Worm (Caenorhabditis elegans) whole organism, L3 larva: ENCODE measurements around the gene F41E6.5.

Experiments
- R02D3.7 ChIP-seq: fragments of 150-350 bp; optimal IDR thresholded peaks from 2 replicates; lab custom pipeline; 2014; ENCODE audit warnings: missing biosample characterization, missing genetic modification characterization
- ZK546.5 ChIP-seq: sonication (generic microtip); optimal IDR thresholded peaks from 2 replicates; lab custom pipeline; 2017; ENCODE audit warnings: missing biosample characterization, missing genetic modification characterization
- aly-2 ChIP-seq: fragments of 150-350 bp; optimal IDR thresholded peaks from 2 replicates; lab custom pipeline; 2014; ENCODE audit warnings: missing biosample characterization, missing genetic modification characterization
- ama-1 ChIP-seq: fragments of 150-350 bp; optimal IDR thresholded peaks from 2 replicates; lab custom pipeline; 2018
- ceh-16 ChIP-seq: sonication (generic microtip); optimal IDR thresholded peaks from 2 replicates; lab custom pipeline; 2017; ENCODE audit warnings: missing biosample characterization, missing genetic modification characterization
- ceh-28 ChIP-seq: fragments of 150-350 bp; optimal IDR thresholded peaks from 2 replicates; lab custom pipeline; 2014; ENCODE audit warnings: missing biosample characterization, missing genetic modification reagents, missing genetic modification characterization
- ceh-82 ChIP-seq: fragments of 150-350 bp; optimal IDR thresholded peaks from 2 replicates; lab custom pipeline; 2014; ENCODE audit warnings: missing biosample characterization, missing genetic modification characterization
- ceh-9 ChIP-seq: sonication (generic microtip); optimal IDR thresholded peaks from 2 replicates; lab custom pipeline; 2018; ENCODE audit warnings: missing biosample characterization, missing genetic modification characterization
- daf-12 ChIP-seq: fragments of 150-350 bp; optimal IDR thresholded peaks from 2 replicates; lab custom pipeline; 2014; ENCODE audit warnings: missing biosample characterization, missing genetic modification reagents, missing genetic modification characterization
- egl-27 ChIP-seq: sonication (generic microtip); optimal IDR thresholded peaks from 4 replicates; lab custom pipeline; 2017; ENCODE audit warnings: missing biosample characterization, missing genetic modification reagents, missing genetic modification characterization
- egl-5 ChIP-seq: fragments of 150-350 bp; optimal IDR thresholded peaks from 2 replicates; lab custom pipeline; 2017; ENCODE audit warnings: missing biosample characterization, missing genetic modification reagents, missing genetic modification characterization, inconsistent platforms
- elt-1 ChIP-seq: fragments of 150-350 bp; optimal IDR thresholded peaks from 2 replicates; lab custom pipeline; 2014; ENCODE audit warnings: missing biosample characterization, missing genetic modification characterization
- elt-2 ChIP-seq: sonication (generic microtip); optimal IDR thresholded peaks from 2 replicates; lab custom pipeline; 2016; ENCODE audit warnings: missing genetic modification reagents, mild to moderate bottlenecking, missing genetic modification characterization, missing compliant biosample characterization
- elt-3 ChIP-seq, 3 experiments: fragments of 150-350 bp in 1 of 3; sonication (generic microtip) in 2 of 3; optimal IDR thresholded peaks; 2 replicates in 2 of 3; 4 replicates in 1 of 3; lab custom pipeline; 2014 to 2017; ENCODE audit warnings: missing biosample characterization in 3 of 3, missing genetic modification characterization in 3 of 3
- eor-1 ChIP-seq, 2 experiments: fragments of 150-350 bp; optimal IDR thresholded peaks; 2 replicates each; lab custom pipeline; 2014 to 2018; ENCODE audit warnings: missing biosample characterization in 2 of 2, missing genetic modification characterization in 2 of 2
- fkh-10 ChIP-seq: sonication (generic microtip); optimal IDR thresholded peaks from 2 replicates; lab custom pipeline; 2017; ENCODE audit warnings: missing biosample characterization, missing genetic modification reagents, missing genetic modification characterization
- fkh-2 ChIP-seq: fragments of 150-350 bp; optimal IDR thresholded peaks from 2 replicates; lab custom pipeline; 2014; ENCODE audit warnings: missing biosample characterization, missing genetic modification reagents, missing genetic modification characterization
- fos-1 ChIP-seq: fragments of 150-350 bp; optimal IDR thresholded peaks from 2 replicates; lab custom pipeline; 2014; ENCODE audit warnings: missing biosample characterization, missing genetic modification characterization
- hmg-11 ChIP-seq: sonication (generic microtip); optimal IDR thresholded peaks from 2 replicates; lab custom pipeline; 2016; ENCODE audit warnings: missing genetic modification characterization, missing compliant biosample characterization
- jun-1 ChIP-seq: fragments of 150-350 bp; optimal IDR thresholded peaks from 2 replicates; lab custom pipeline; 2014; ENCODE audit warnings: missing biosample characterization, missing genetic modification reagents, missing genetic modification characterization
- lin-15B ChIP-seq: fragments of 150-350 bp; optimal IDR thresholded peaks from 2 replicates; lab custom pipeline; 2014; ENCODE audit warnings: missing biosample characterization, missing genetic modification characterization
- lin-39 ChIP-seq: fragments of 150-350 bp; optimal IDR thresholded peaks from 2 replicates; lab custom pipeline; 2018; ENCODE audit warnings: missing biosample characterization, missing genetic modification reagents, missing genetic modification characterization
- lsy-12 ChIP-seq: sonication (generic microtip); optimal IDR thresholded peaks from 2 replicates; lab custom pipeline; 2016; ENCODE audit warnings: mild to moderate bottlenecking, missing genetic modification characterization, missing compliant biosample characterization
- mdl-1 ChIP-seq: fragments of 150-350 bp; optimal IDR thresholded peaks from 2 replicates; lab custom pipeline; 2014; ENCODE audit warnings: missing biosample characterization, missing genetic modification characterization
- mml-1 ChIP-seq: fragments of 150-350 bp; sonication (generic microtip); optimal IDR thresholded peaks from 3 replicates; lab custom pipeline; 2014; ENCODE audit warnings: missing biosample characterization, missing genetic modification characterization
- nfya-1 ChIP-seq: sonication (generic microtip); optimal IDR thresholded peaks from 2 replicates; lab custom pipeline; 2017; ENCODE audit warnings: missing genetic modification characterization, mild to moderate bottlenecking, missing compliant biosample characterization, antibody characterized with exemption, moderate library complexity; ENCODE audit not compliant: insufficient read depth
- nhr-11 ChIP-seq: fragments of 150-350 bp; optimal IDR thresholded peaks from 2 replicates; lab custom pipeline; 2014; ENCODE audit warnings: missing biosample characterization, missing genetic modification characterization
- nhr-12 ChIP-seq: fragments of 150-350 bp; optimal IDR thresholded peaks from 2 replicates; lab custom pipeline; 2014; ENCODE audit warnings: missing biosample characterization, missing genetic modification characterization
- nhr-23 ChIP-seq: fragments of 150-350 bp; optimal IDR thresholded peaks from 2 replicates; lab custom pipeline; 2014; ENCODE audit warnings: missing biosample characterization, missing genetic modification reagents, missing genetic modification characterization
- nhr-237 ChIP-seq: fragments of 150-350 bp; optimal IDR thresholded peaks from 2 replicates; lab custom pipeline; 2014; ENCODE audit warnings: missing biosample characterization, missing genetic modification characterization
- nhr-25 ChIP-seq: sonication (generic microtip); optimal IDR thresholded peaks from 2 replicates; lab custom pipeline; 2017; ENCODE audit warnings: missing biosample characterization, missing genetic modification characterization
- nhr-28 ChIP-seq: fragments of 150-350 bp; optimal IDR thresholded peaks from 2 replicates; lab custom pipeline; 2014; ENCODE audit warnings: missing biosample characterization, missing genetic modification characterization
- nhr-43 ChIP-seq: sonication (generic microtip); optimal IDR thresholded peaks from 2 replicates; lab custom pipeline; 2016; ENCODE audit warnings: mild to moderate bottlenecking, missing genetic modification characterization, missing compliant biosample characterization; ENCODE audit not compliant: poor library complexity, severe bottlenecking
- nhr-67 ChIP-seq: fragments of 150-350 bp; optimal IDR thresholded peaks from 2 replicates; lab custom pipeline; 2014; ENCODE audit warnings: missing biosample characterization, missing genetic modification characterization
- nhr-76 ChIP-seq: fragments of 150-350 bp; sonication (generic microtip); optimal IDR thresholded peaks from 5 replicates; lab custom pipeline; 2014; ENCODE audit warnings: missing biosample characterization, missing genetic modification characterization
- nhr-77 ChIP-seq: fragments of 150-350 bp; optimal IDR thresholded peaks from 2 replicates; lab custom pipeline; 2014; ENCODE audit warnings: missing biosample characterization, missing genetic modification characterization
- pha-4 ChIP-seq: fragments of 150-350 bp; optimal IDR thresholded peaks from 2 replicates; lab custom pipeline; 2014; ENCODE audit warnings: missing biosample characterization, missing genetic modification reagents, missing genetic modification characterization
- pqm-1 ChIP-seq: fragments of 150-350 bp; optimal IDR thresholded peaks from 2 replicates; lab custom pipeline; 2017; ENCODE audit warnings: missing biosample characterization, missing genetic modification characterization, inconsistent platforms
- sea-2 ChIP-seq: fragments of 150-350 bp; sonication (generic microtip); optimal IDR thresholded peaks from 4 replicates; lab custom pipeline; 2014; ENCODE audit warnings: missing biosample characterization, missing genetic modification reagents, missing genetic modification characterization
- skn-1 ChIP-seq: fragments of 150-350 bp; optimal IDR thresholded peaks from 2 replicates; lab custom pipeline; 2014; ENCODE audit warnings: missing biosample characterization, missing genetic modification characterization
- snpc-4 ChIP-seq: fragments of 150-350 bp; optimal IDR thresholded peaks from 2 replicates; lab custom pipeline; 2014; ENCODE audit warnings: missing biosample characterization, missing genetic modification characterization
- tbx-2 ChIP-seq: sonication (generic microtip); optimal IDR thresholded peaks from 2 replicates; lab custom pipeline; 2016; ENCODE audit warnings: mild to moderate bottlenecking, missing genetic modification characterization, missing compliant biosample characterization
- unc-39 ChIP-seq: sonication (generic microtip); optimal IDR thresholded peaks from 4 replicates; lab custom pipeline; 2017; ENCODE audit warnings: missing biosample characterization, missing genetic modification characterization
- unc-62 ChIP-seq: fragments of 150-350 bp; sonication (generic microtip); optimal IDR thresholded peaks from 4 replicates; lab custom pipeline; 2014; ENCODE audit warnings: missing biosample characterization, missing genetic modification reagents, missing genetic modification characterization
- zag-1 ChIP-seq: fragments of 150-350 bp; optimal IDR thresholded peaks from 2 replicates; lab custom pipeline; 2014; ENCODE audit warnings: missing biosample characterization, missing genetic modification characterization
- ztf-11 ChIP-seq: fragments of 150-350 bp; optimal IDR thresholded peaks from 2 replicates; lab custom pipeline; 2014; ENCODE audit warnings: missing biosample characterization, missing genetic modification characterization
- ztf-4 ChIP-seq: fragments of 150-350 bp; optimal IDR thresholded peaks from 2 replicates; lab custom pipeline; 2014; ENCODE audit warnings: missing biosample characterization, missing genetic modification characterization

F41E6.5 gene

DNA sequence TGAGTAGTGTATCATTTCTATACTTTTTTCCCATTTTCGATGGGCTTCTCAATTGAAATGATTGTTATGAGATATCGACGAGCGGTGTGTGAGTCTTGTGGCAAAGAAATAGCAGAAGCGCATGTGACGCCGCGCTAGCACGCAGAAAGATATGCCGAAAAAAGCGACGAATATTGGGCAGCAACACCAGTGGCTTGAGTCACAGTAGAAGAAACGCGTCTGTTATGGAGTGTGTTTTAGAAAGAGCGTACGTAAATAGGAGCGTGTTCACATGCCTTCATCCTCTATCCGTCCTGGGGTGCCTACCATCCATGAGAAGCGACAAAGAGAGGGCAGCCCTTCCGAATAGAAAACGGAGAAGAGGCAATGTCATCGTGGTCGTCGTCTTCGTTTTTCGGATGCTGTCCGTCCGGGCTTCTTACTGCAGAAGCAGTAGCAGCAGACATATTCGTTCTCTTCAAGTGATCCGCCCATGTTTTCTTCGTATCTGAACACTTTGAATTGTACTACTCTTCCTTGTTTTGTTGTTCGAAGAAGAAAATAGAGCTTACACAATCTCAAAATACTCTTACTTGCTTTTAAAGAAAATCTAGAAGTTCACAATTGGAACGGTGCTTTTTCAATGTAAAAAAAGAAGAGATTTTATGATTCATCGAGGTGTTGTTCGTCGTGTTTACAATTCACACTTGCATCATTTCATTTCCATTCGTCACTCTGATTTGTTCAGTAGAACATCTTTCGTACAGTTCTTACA lies 6.7 kb downstream of the F41E6.5 start (continued):
- TF ChIP-seq nhr-76 (tag; lab: Kevin White, UChicago) (no peak), nhr-23 (tag; lab: Kevin White, UChicago) (no peak), ztf-11 (tag; lab: Kevin White, UChicago) (no peak), fkh-2 (tag; lab: Kevin White, UChicago) (no peak), hmg-11 (tag; lab: Kevin White, UChicago) (peak; percentile 60), nhr-25 (tag; lab: Kevin White, UChicago) (no peak), fkh-10 (GFP tag; lab: Kevin White, UChicago) (no peak), nhr-12 (tag; lab: Kevin White, UChicago) (no peak), mml-1 (no peak)

- TF ChIP-seq nhr-67, result no peak
- TF ChIP-seq fos-1, result no peak
- TF ChIP-seq R02D3.7 (tag; lab: Kevin White, UChicago), result no peak
- no peak for TF ChIP-seq lin-15B (tag; lab: Kevin White, UChicago)
- no peak for TF ChIP-seq elt-3 (tag; optimal IDR thresholded peaks at IDR 0.05; lab: Kevin White, UChicago)
- no peak for TF ChIP-seq daf-12
- peak; percentile 76 for TF ChIP-seq pqm-1
- TF ChIP-seq nhr-237 (tag; lab: Kevin White, UChicago), result no peak
- peak; percentile 91 for TF ChIP-seq nhr-25 (tag; lab: Kevin White, UChicago)
- TF ChIP-seq nhr-77 (tag; lab: Kevin White, UChicago), result no peak
- peak; percentile 45 for TF ChIP-seq egl-5 (tag; lab: Kevin White, UChicago)
- peak; percentile 99 for TF ChIP-seq pha-4 (tag; lab: Kevin White, UChicago)
- no peak for TF ChIP-seq egl-27 (tag; lab: Kevin White, UChicago)
- TF ChIP-seq elt-2 (tag; lab: Kevin White, UChicago), result peak; percentile 73
- TF ChIP-seq tbx-2 (tag; lab: Kevin White, UChicago), result no peak
- no peak for TF ChIP-seq elt-1
- no peak for TF ChIP-seq fkh-2 (tag; lab: Kevin White, UChicago)
- TF ChIP-seq nhr-12 (tag; lab: Kevin White, UChicago), result no peak
- TF ChIP-seq ZK546.5 (tag; lab: Kevin White, UChicago), result no peak
- no peak for TF ChIP-seq ztf-11 (tag; lab: Kevin White, UChicago)
- TF ChIP-seq ceh-9 (tag; lab: Kevin White, UChicago), result no peak
- peak; percentile 12 for TF ChIP-seq nfya-1
- no peak for TF ChIP-seq ceh-82 (tag; lab: Kevin White, UChicago)
- TF ChIP-seq lin-39, result no peak
- no peak for TF ChIP-seq nhr-28 (tag; lab: Kevin White, UChicago)
- TF ChIP-seq ceh-28 (tag; lab: Kevin White, UChicago), result no peak
- no peak for TF ChIP-seq unc-39 (tag; lab: Kevin White, UChicago)
- TF ChIP-seq nhr-76 (tag; lab: Kevin White, UChicago), result no peak
- no peak for TF ChIP-seq ceh-16
- TF ChIP-seq zag-1 (tag; lab: Kevin White, UChicago), result no peak
- TF ChIP-seq ztf-4, result no peak
- no peak for TF ChIP-seq mdl-1 (tag; lab: Kevin White, UChicago)
- TF ChIP-seq jun-1 (tag; lab: Kevin White, UChicago), result peak; percentile 27
- peak; percentile 9 for TF ChIP-seq lsy-12
- TF ChIP-seq nhr-11 (tag; lab: Kevin White, UChicago), result no peak
- TF ChIP-seq nhr-23 (tag; lab: Kevin White, UChicago), result peak; percentile 60
- no peak for TF ChIP-seq ama-1 (lab: Kevin White, UChicago)
- peak; percentile 18 for TF ChIP-seq snpc-4
- peak; percentile 38 for TF ChIP-seq mml-1
- TF ChIP-seq eor-1 (tag; optimal IDR thresholded peaks at IDR 0.05; lab: Kevin White, UChicago), result no peak
- TF ChIP-seq aly-2 (tag; lab: Kevin White, UChicago), result no peak
- TF ChIP-seq skn-1, result no peak
- no peak for TF ChIP-seq hmg-11 (tag; lab: Kevin White, UChicago)
- no peak for TF ChIP-seq unc-62 (GFP tag; lab: Kevin White, UChicago)
- TF ChIP-seq nhr-43 (tag; lab: Kevin White, UChicago), result no peak
- no peak for TF ChIP-seq sea-2
- no peak for TF ChIP-seq fkh-10 (GFP tag; lab: Kevin White, UChicago)
- TF ChIP-seq, all 47 proteins: peak for 11
These were observed 7.5 kb downstream of the F41E6.5 start, which contains the start of gene fip-4 for ce11 chrV:8610633-8611404. Gene fip-4 (minus strand): TSS chrV:8611268.
